Fruit fly (Drosophila melanogaster) whole organism: ENCODE data around the gene CG2767.
A peak's percentile ranks its signal among the peaks of the same experiment; 100 is the strongest.

Experiments
- CG8478 ChIP-seq: fragments of >200 bp; optimal IDR thresholded peaks from 2 replicates; lab custom pipeline; 2018; ENCODE audit warnings: inconsistent platforms
- Dll ChIP-seq: fragments of >200 bp; optimal IDR thresholded peaks from 2 replicates; lab custom pipeline; 2017
- EcR ChIP-seq, 2 experiments: fragments of >200 bp; optimal IDR thresholded peaks; 2 replicates each; lab custom pipeline; 2017; ENCODE audit warnings: missing biosample characterization in 2 of 2, missing genetic modification characterization in 2 of 2, missing genetic modification reagents in 2 of 2
- pan ChIP-seq: fragments of >200 bp; optimal IDR thresholded peaks from 2 replicates; lab custom pipeline; 2017
- psq ChIP-seq: fragments of >200 bp; optimal IDR thresholded peaks from 2 replicates; lab custom pipeline; 2017
- usp ChIP-seq: fragments of >200 bp; optimal IDR thresholded peaks from 2 replicates; lab custom pipeline; 2017; ENCODE audit warnings: missing biosample characterization, missing genetic modification characterization, mixed read lengths

Gene CG2767

DNA sequence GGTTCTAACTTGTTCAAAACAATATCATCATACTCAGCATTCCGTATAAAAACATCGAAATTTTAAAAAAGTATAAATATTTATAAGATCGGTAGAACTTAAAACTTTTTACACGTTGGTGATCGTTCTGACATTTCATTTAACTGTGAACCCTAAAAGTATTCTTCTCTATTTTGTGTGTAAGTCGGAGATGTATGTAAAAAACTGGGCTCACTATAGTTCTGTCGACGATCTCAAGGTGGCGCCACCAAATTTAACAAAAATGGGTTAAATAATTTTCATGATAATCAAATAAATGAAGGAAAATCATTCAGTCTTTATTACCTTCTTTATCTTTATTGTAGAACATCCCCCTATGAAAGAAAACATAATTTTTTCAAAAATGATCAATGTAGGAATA is 26.5 kb downstream of the CG2767 start:
- TF ChIP-seq pan (lab: Kevin White, UChicago) (no peak), EcR (GFP tag; optimal IDR thresholded peaks at IDR 0.05; lab: Kevin White, UChicago) (no peak), CG8478 (lab: Kevin White, UChicago) (no peak), usp (no peak), psq (lab: Kevin White, UChicago) (no peak), Dll (no peak)

DNA sequence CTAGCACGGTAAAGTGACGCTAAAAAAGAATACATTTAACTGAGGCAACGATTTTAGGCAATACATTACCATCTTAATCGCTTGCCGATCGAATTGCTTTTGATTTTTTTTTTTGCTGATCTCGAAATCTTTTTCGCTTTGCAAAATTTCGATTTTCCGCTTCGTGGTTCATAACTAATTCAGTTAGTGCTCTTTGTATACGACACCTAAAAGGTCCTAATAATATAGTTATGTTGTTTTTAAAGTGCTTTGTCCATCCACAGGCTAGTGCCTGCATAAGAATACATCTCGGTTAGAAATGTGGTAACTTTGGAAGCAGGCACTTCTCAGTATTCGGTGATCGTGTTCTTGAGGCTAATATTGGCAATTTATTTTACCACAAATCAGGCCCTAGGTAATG is 27.7 kb downstream of the CG2767 start, which contains the start of gene Sfp84E:
Gene Sfp84E (minus strand): TSS at position 101 of the 400 bp plus-strand sequence.
- TF ChIP-seq Dll (no peak), usp (no peak), EcR (GFP tag; optimal IDR thresholded peaks at IDR 0.05; lab: Kevin White, UChicago) (no peak), psq (lab: Kevin White, UChicago) (no peak), CG8478 (lab: Kevin White, UChicago) (no peak), pan (lab: Kevin White, UChicago) (no peak)

DNA sequence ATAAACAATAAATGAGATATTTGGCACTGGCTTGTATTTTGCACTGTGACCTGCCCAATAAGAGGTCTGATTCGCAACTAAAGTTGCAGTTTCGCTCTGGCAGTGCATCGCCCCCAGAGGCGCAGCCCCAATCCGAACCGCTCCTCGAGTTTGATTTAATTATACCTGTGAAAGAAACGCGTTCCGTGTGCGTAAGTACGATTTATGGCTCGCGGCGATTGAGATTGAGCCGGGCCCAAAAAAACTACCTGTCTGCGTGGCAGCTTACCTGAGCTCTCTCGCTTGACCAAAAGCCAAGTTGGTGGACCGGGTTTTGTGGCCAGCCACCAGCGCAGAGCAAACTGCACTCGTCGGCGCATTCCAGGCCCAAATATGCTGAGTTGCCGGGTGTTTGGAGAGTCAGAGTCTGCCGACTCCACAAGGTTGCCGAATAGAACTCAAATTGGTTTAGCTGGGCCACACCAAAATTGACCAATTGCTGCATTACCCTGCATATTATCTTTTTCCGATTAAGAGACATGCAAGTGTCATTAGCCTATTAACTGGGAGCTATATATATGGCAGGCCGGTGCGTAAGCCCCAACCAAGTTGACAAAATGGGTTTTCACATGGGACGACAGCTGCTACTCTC is 29.4 kb downstream of the CG2767 start, which contains the start of the genes CD98hc and Os-C:
Gene CD98hc (minus strand): TSS at position 50 of the 631 bp plus-strand sequence.
Gene Os-C (plus strand): TSS at position 581 of the 631 bp plus-strand sequence.
- TF ChIP-seq pan (lab: Kevin White, UChicago) (no peak), Dll (no peak), CG8478 (lab: Kevin White, UChicago) (no peak), EcR (GFP tag; optimal IDR thresholded peaks at IDR 0.05; lab: Kevin White, UChicago) (no peak), psq (lab: Kevin White, UChicago) (no peak), usp (no peak)

DNA sequence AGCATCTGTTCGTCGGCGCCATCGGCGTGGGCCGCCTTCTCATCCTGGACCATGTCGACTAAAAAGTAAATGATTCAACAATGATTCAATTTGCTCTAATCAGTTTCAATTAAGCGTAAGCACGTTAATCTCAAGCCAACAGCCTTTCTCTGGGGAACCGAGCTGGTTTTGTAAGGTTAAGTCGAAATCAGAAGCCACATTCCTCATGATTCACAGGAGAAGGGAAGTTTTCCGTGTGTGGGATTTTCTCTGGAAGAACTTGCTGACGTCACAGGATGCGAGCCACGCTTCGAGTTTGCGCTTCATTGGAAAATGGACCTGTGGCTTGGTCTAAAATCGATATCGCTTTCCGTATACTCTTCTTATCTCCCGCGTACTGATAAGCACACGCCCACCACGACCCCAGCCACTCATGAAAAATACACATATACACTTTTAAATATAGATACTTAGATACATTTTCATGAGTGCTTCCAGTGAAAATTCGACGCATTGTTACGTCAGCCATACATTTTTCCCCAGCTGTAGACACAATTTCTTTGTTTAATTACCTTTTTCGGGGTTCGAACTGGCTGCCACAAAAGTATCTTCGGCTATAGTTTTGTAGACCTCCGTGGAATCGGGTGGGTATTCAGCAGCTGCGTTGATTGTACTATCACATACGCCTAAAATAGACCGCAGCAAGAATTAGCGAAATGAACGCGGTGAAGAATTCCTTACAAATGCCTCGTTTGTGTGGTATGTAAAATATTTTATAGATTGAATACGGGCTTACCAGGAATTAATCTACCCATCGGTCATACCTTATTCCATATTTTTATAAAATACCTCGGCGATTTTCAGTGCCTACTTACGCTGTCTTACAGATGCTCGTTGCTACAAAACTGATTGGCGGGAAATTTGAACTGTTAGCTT is 30.6 kb downstream of the CG2767 start:
- no peak for TF ChIP-seq CG8478 (lab: Kevin White, UChicago)
- no peak for TF ChIP-seq pan (lab: Kevin White, UChicago)

DNA sequence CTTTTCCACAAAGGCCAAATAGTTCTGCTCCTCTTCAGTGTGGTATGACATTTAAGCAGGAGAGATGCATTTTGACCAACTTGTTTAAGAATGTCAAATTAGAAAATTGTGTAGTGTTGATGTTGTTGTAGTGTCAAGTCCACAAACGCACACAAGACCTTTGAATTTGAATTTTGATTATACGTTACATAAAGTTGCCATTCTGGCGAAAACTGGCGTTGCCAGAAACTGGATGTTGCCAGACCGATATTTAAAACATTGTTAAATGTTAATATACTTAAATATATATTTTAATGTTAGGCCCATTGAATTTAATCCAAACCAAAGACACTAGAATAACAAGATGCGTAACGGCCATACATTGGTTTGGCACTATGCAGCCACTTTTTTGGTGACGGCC is 34.9 kb downstream of the CG2767 start:
- TF ChIP-seq CG8478 (lab: Kevin White, UChicago) (no peak), psq (lab: Kevin White, UChicago) (no peak), Dll (no peak), usp (no peak), EcR (GFP tag; optimal IDR thresholded peaks at IDR 0.05; lab: Kevin White, UChicago) (no peak), pan (lab: Kevin White, UChicago) (no peak)

DNA sequence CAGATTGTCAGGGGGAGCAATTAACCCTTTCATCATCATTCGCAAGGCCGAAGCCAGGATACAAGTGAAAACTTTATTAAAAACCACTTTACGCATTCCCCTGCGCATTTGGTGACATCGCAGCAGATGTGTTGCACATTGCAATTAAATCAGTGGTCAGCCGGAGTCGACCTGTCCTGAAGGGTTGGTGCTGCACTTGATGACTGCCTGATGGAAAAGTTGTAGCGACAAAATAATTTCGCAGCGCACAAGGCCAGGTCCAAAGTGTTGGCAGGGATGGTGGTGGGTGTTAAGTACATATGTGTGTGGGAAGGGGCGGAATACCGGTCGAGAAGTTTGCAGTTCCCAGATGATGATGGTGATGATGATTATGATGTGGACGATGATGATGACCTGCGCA is 35.7 kb downstream of the CG2767 start:
- TF ChIP-seq psq (lab: Kevin White, UChicago) (no peak), Dll (no peak), usp (no peak), CG8478 (lab: Kevin White, UChicago) (no peak), EcR (GFP tag; optimal IDR thresholded peaks at IDR 0.05; lab: Kevin White, UChicago) (no peak), pan (lab: Kevin White, UChicago) (no peak)

DNA sequence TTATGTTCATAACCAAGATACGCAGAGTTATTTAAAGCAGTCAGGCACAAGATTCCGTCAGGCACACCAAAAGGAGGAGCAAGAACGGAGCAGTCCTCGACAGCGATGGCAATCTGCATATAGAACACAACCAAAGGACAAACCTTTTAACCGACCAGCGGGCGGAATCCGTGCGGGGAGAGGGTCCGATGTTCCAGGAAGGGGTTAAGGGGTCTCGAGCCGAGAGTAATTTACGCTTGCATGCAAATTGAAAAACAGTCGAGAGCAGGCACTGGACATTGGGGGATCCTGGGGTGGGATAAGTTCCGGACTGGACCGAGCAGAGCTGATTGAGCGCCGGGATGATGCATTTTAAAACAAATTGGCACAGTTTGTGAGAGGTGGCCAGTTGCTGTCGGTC is 37.3 kb downstream of the CG2767 start:
- TF ChIP-seq pan (lab: Kevin White, UChicago): no peak
- TF ChIP-seq Dll: peak; percentile 3

DNA sequence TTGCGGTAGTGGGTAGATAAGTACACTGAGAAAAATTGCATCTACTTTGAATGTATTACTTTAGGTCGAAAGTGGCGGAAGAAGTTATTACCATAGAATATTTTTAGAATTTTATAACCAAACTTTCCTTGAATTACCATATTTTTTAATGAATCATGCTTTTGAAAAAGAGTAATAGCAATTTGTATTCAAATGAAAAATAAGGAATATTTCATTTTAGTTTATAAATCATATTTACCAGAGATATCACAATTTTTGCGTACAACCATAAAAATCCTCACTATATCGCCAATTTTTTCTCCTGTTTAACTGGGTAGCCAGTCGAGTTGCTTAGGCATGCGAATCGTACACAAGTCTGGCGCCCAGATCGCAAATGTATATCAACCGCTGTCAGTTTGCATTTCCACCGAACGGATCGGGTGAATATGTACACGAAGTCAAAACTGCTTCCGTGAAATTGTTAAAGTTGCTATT is 38.2 kb downstream of the CG2767 start:
- no peak for TF ChIP-seq usp
- TF ChIP-seq CG8478 (lab: Kevin White, UChicago): no peak
- TF ChIP-seq pan (lab: Kevin White, UChicago): no peak
- TF ChIP-seq psq (lab: Kevin White, UChicago): no peak
- TF ChIP-seq EcR (GFP tag; optimal IDR thresholded peaks at IDR 0.05; lab: Kevin White, UChicago): no peak
- no peak for TF ChIP-seq Dll

DNA sequence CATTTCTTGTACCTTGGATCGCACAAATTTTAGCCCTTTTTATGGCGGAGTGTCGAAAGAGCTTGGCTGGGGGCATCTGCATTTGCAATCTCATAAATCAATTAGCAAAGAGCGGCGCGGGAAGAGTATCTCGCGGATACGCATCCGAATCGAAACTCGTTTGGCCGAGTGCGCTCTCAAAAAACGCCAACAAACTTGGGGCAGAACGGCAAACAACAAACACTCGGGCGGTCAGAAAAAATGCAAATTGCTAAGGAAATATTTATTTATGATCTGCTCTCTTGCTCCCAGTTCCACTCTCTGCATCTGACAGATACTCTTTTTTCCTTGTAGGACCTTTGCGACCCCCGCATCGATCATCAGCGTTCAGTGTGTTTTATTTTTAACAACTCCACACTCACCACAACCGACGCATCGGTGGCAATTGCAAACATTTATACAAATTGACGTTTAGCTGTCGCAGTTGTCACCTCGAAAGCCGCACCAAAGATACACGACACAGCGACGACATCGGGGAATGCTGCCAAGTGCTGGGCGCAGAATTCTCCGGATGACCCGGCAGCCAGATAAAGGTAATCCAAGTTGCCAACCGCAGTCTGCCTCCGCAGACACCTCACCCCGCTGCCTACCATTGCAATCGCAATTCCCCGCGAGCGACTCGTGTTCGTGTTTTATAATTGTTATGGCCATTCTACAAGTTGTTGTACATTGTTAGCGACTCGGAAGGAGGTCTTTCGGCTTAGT is 38.8 kb downstream of the CG2767 start:
- TF ChIP-seq usp: no peak
- TF ChIP-seq EcR (GFP tag; optimal IDR thresholded peaks at IDR 0.05; lab: Kevin White, UChicago): no peak
- no peak for TF ChIP-seq Dll
- TF ChIP-seq CG8478 (lab: Kevin White, UChicago): no peak
- no peak for TF ChIP-seq psq (lab: Kevin White, UChicago)
- TF ChIP-seq pan (lab: Kevin White, UChicago): no peak

DNA sequence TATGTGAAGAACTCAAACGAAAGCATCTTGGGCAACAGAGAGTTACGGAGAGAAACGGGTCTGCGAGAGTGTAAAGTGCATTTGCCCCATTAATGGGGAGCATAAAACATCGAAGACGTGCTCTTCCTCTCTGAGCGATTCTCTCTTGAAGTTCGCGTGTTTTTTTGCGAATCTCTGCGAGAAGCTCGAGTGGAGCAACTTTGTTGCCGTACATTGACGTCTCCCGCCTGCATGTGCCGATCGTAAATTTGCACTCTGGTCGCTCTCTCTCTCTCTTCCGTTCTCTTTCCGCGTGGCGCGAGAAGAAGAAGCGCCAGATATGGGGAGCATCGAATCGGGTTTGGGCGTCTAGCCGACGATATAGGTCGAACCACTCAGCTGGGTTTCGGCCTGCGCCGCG is 40.1 kb downstream of the CG2767 start:
- TF ChIP-seq EcR (GFP tag; optimal IDR thresholded peaks at IDR 0.05; lab: Kevin White, UChicago) (peak in 1 of 2 experiments; percentile 88), Dll (peak; percentile 89), pan (lab: Kevin White, UChicago) (no peak)

DNA sequence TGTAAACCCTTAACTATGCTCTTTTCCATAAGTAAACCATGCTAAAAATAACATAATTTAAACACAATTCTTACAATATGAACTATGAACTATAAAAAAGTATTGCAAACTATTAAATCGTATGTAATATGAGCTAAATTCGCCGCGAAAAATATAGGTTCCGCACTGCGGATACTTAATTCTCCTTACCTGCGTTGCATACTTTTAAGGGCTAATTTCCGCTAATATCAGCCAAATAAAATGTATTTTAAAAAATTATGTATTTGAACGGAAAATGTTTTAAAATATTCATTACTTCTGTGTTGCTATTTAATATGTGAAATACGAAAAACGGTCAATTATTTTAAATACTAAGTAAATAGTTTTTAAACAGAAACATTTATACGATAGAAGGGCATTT is 40.6 kb downstream of the CG2767 start, which contains the start of gene dsx:
Gene dsx (minus strand): TSS at position 62 of the 400 bp plus-strand sequence.
- TF ChIP-seq CG8478 (lab: Kevin White, UChicago) (no peak), Dll (no peak), psq (lab: Kevin White, UChicago) (no peak), EcR (GFP tag; optimal IDR thresholded peaks at IDR 0.05; lab: Kevin White, UChicago) (no peak), usp (no peak), pan (lab: Kevin White, UChicago) (no peak)
